Worm (Caenorhabditis elegans): ENCODE results near the gene dyf-17.

dyf-17 gene

ce11 chrV:19116872-19117372 lies 10.4 kb upstream of the dyf-17 start:
- TF ChIP-seq drap-1 (GFP tag; optimal IDR thresholded peaks at IDR 0.05), result no peak
- TF ChIP-seq zip-8 (tag; optimal IDR thresholded peaks at IDR 0.05), result no peak
- TF ChIP-seq lin-32 (GFP tag; optimal IDR thresholded peaks at IDR 0.05), result no peak
- no peak for TF ChIP-seq blmp-1 (tag; optimal IDR thresholded peaks at IDR 0.05)
- TF ChIP-seq sptf-1 (tag; optimal IDR thresholded peaks at IDR 0.05), result no peak
- TF ChIP-seq flh-1 (GFP tag; optimal IDR thresholded peaks at IDR 0.05), result no peak
- TF ChIP-seq ceh-39 (tag; optimal IDR thresholded peaks at IDR 0.05), result no peak
- TF ChIP-seq unc-39 (tag; optimal IDR thresholded peaks at IDR 0.05), result no peak
- TF ChIP-seq nhr-76 (tag; optimal IDR thresholded peaks at IDR 0.05), result no peak
- no peak for TF ChIP-seq tbx-8 (GFP tag; optimal IDR thresholded peaks at IDR 0.05)
- TF ChIP-seq mep-1 (tag; optimal IDR thresholded peaks at IDR 0.05), result no peak
- TF ChIP-seq bed-3 (GFP tag; optimal IDR thresholded peaks at IDR 0.05), result no peak
- TF ChIP-seq snpc-4 (tag; optimal IDR thresholded peaks at IDR 0.05), result no peak
- TF ChIP-seq ham-2 (GFP tag; optimal IDR thresholded peaks at IDR 0.05), result no peak

- TF ChIP-seq sem-2 (GFP tag; optimal IDR thresholded peaks at IDR 0.05) (no peak), flh-1 (GFP tag; optimal IDR thresholded peaks at IDR 0.05) (no peak), lsy-2 (tag; optimal IDR thresholded peaks at IDR 0.05) (no peak), unc-62 (GFP tag; optimal IDR thresholded peaks at IDR 0.05) (no peak), bed-3 (GFP tag; optimal IDR thresholded peaks at IDR 0.05) (no peak), unc-39 (tag; optimal IDR thresholded peaks at IDR 0.05) (no peak), pha-4 (tag; optimal IDR thresholded peaks at IDR 0.05) (no peak), M03D4.4 (tag; optimal IDR thresholded peaks at IDR 0.05) (no peak), ceh-43 (GFP tag; optimal IDR thresholded peaks at IDR 0.05) (no peak)
Observed at ce11 chrV:19118312-19118711, 9.0 kb upstream of the dyf-17 start, which contains the start of gene pro-3. Gene pro-3 (minus strand): TSS chrV:19118412.

ce11 chrV:19119260-19119659 lies 8.1 kb upstream of the dyf-17 start, which contains the start of gene Y39B6A.13:
Gene Y39B6A.13 (minus strand): TSS chrV:19119425.
- TF ChIP-seq lin-13 (tag; optimal IDR thresholded peaks at IDR 0.05) (peak; percentile 3), flh-1 (GFP tag; optimal IDR thresholded peaks at IDR 0.05) (no peak), pha-4 (tag; optimal IDR thresholded peaks at IDR 0.05) (peak; percentile 12), lsy-2 (tag; optimal IDR thresholded peaks at IDR 0.05) (peak; percentile 17), ces-1 (GFP tag; optimal IDR thresholded peaks at IDR 0.05) (peak; percentile 86)

ce11 chrV:19120743-19121642 lies 6.3 kb upstream of the dyf-17 start:
- no peak for TF ChIP-seq lsy-2 (tag; optimal IDR thresholded peaks at IDR 0.05)
- peak; percentile 63 for TF ChIP-seq zip-8 (tag; optimal IDR thresholded peaks at IDR 0.05)

ce11 chrV:19124586-19124985 lies 2.7 kb upstream of the dyf-17 start, which contains the start of gene bed-1:
Gene bed-1 (minus strand): TSS chrV:19124922.
- TF ChIP-seq nhr-237 (tag; optimal IDR thresholded peaks at IDR 0.05) (no peak), zip-8 (tag; optimal IDR thresholded peaks at IDR 0.05) (no peak), ztf-11 (tag; optimal IDR thresholded peaks at IDR 0.05) (no peak), ces-1 (GFP tag; optimal IDR thresholded peaks at IDR 0.05) (no peak)

ce11 chrV:19125253-19125652 lies 2.1 kb upstream of the dyf-17 start:
- no peak for TF ChIP-seq mab-5 (tag; optimal IDR thresholded peaks at IDR 0.05)
- TF ChIP-seq ztf-11 (tag; optimal IDR thresholded peaks at IDR 0.05), result no peak
- no peak for TF ChIP-seq flh-1 (GFP tag; optimal IDR thresholded peaks at IDR 0.05)
- no peak for TF ChIP-seq lin-32 (GFP tag; optimal IDR thresholded peaks at IDR 0.05)
- no peak for TF ChIP-seq nhr-237 (tag; optimal IDR thresholded peaks at IDR 0.05)
- TF ChIP-seq unc-39 (tag; optimal IDR thresholded peaks at IDR 0.05), result no peak
- no peak for TF ChIP-seq hlh-1 (tag; optimal IDR thresholded peaks at IDR 0.05)
- TF ChIP-seq unc-62 (GFP tag; optimal IDR thresholded peaks at IDR 0.05), result no peak
- TF ChIP-seq snpc-4 (tag; optimal IDR thresholded peaks at IDR 0.05), result no peak
- TF ChIP-seq ceh-83 (GFP tag; optimal IDR thresholded peaks at IDR 0.05), result no peak
- TF ChIP-seq ceh-39 (tag; optimal IDR thresholded peaks at IDR 0.05), result no peak
- no peak for TF ChIP-seq unc-120 (tag; optimal IDR thresholded peaks at IDR 0.05; ENCODE audit: poor library complexity, severe bottlenecking)
- no peak for TF ChIP-seq drap-1 (GFP tag; optimal IDR thresholded peaks at IDR 0.05)
- no peak for TF ChIP-seq sptf-1 (tag; optimal IDR thresholded peaks at IDR 0.05)
- no peak for TF ChIP-seq lin-13 (tag; optimal IDR thresholded peaks at IDR 0.05)
- TF ChIP-seq elt-1 (tag; optimal IDR thresholded peaks at IDR 0.05; ENCODE audit: borderline replicate concordance, insufficient read depth), result no peak
